Fruit fly (Drosophila melanogaster) S2 (cell line): ENCODE results near the gene CG13310.

ENCODE experiments used
- CG8478 ChIP-seq: fragments of >200 bp; optimal IDR thresholded peaks from 2 replicates; lab custom pipeline; 2018
- CTCF ChIP-seq, 2 experiments: fragments of >200 bp; optimal IDR thresholded peaks; 2 replicates each; lab custom pipeline; 2018

dm6 chr3L:8824403-8825029, 24.2 kb upstream of the CG13310 start:
- no peak for TF ChIP-seq CG8478
- TF ChIP-seq CTCF (optimal IDR thresholded peaks at IDR 0.05; lab: Kevin White, UChicago) = no peak
